Worm (Caenorhabditis elegans) whole organism, L3 larva: ENCODE data around the gene W09G12.9.

Source experiments
- ZK546.5 ChIP-seq: sonication (generic microtip); optimal IDR thresholded peaks from 2 replicates; lab custom pipeline; 2017; ENCODE audit warnings: missing biosample characterization, missing genetic modification characterization
- aly-2 ChIP-seq: fragments of 150-350 bp; optimal IDR thresholded peaks from 2 replicates; lab custom pipeline; 2014; ENCODE audit warnings: missing biosample characterization, missing genetic modification characterization
- ama-1 ChIP-seq: fragments of 150-350 bp; optimal IDR thresholded peaks from 2 replicates; lab custom pipeline; 2018
- ceh-28 ChIP-seq: fragments of 150-350 bp; optimal IDR thresholded peaks from 2 replicates; lab custom pipeline; 2014; ENCODE audit warnings: missing biosample characterization, missing genetic modification reagents, missing genetic modification characterization
- nhr-11 ChIP-seq: fragments of 150-350 bp; optimal IDR thresholded peaks from 2 replicates; lab custom pipeline; 2014; ENCODE audit warnings: missing biosample characterization, missing genetic modification characterization
- pqm-1 ChIP-seq: fragments of 150-350 bp; optimal IDR thresholded peaks from 2 replicates; lab custom pipeline; 2017; ENCODE audit warnings: missing biosample characterization, missing genetic modification characterization, inconsistent platforms
- tbx-2 ChIP-seq: sonication (generic microtip); optimal IDR thresholded peaks from 2 replicates; lab custom pipeline; 2016; ENCODE audit warnings: mild to moderate bottlenecking, missing genetic modification characterization, missing compliant biosample characterization
- ztf-11 ChIP-seq: fragments of 150-350 bp; optimal IDR thresholded peaks from 2 replicates; lab custom pipeline; 2014; ENCODE audit warnings: missing biosample characterization, missing genetic modification characterization

ce11 chrIV:1260474-1260873 is 44.1 kb downstream of the W09G12.9 start:
- TF ChIP-seq ZK546.5 (tag; lab: Kevin White, UChicago) (no peak), pqm-1 (tag; lab: Kevin White, UChicago) (no peak), ceh-28 (tag; lab: Kevin White, UChicago) (no peak), tbx-2 (tag; lab: Kevin White, UChicago) (no peak), ama-1 (lab: Kevin White, UChicago) (no peak), aly-2 (tag; lab: Kevin White, UChicago) (no peak), ztf-11 (tag; lab: Kevin White, UChicago) (no peak), nhr-11 (tag; lab: Kevin White, UChicago) (no peak)
